Fruit fly (Drosophila melanogaster) whole organism, adult: Measurements from ENCODE around the gene Nph.

Experiments used
- CG11617 ChIP-seq: fragments of 200-800 bp; sonication (Bioruptor generic); optimal IDR thresholded peaks from 2 replicates; lab custom pipeline; 2017; ENCODE audit warnings: mild to moderate bottlenecking, missing biosample characterization, missing genetic modification reagents, missing genetic modification characterization
- CG12768 ChIP-seq: fragments of 200-800 bp; sonication (Bioruptor generic); optimal IDR thresholded peaks from 2 replicates; lab custom pipeline; 2017; ENCODE audit warnings: missing biosample characterization, missing genetic modification characterization, mild to moderate bottlenecking, moderate library complexity, missing genetic modification reagents
- CG14711 ChIP-seq: fragments of 200-800 bp; sonication (Bioruptor generic); optimal IDR thresholded peaks from 2 replicates; lab custom pipeline; 2018; ENCODE audit warnings: missing biosample characterization, mild to moderate bottlenecking, missing genetic modification characterization, moderate library complexity
- CG1620 ChIP-seq: fragments of 200-800 bp; sonication (Bioruptor generic); optimal IDR thresholded peaks from 2 replicates; lab custom pipeline; 2016; ENCODE audit warnings: missing biosample characterization, missing genetic modification characterization
- CG33017 ChIP-seq: fragments of 200-800 bp; sonication (Bioruptor generic); optimal IDR thresholded peaks from 2 replicates; lab custom pipeline; 2018; ENCODE audit warnings: missing biosample characterization, mild to moderate bottlenecking, missing genetic modification characterization, moderate library complexity
- CG5204 ChIP-seq: fragments of 200-800 bp; sonication (Bioruptor generic); optimal IDR thresholded peaks from 2 replicates; lab custom pipeline; 2016; ENCODE audit warnings: missing biosample characterization, missing genetic modification characterization
- CG7045 ChIP-seq: fragments of 200-800 bp; sonication (Bioruptor generic); optimal IDR thresholded peaks from 2 replicates; lab custom pipeline; 2017; ENCODE audit warnings: missing biosample characterization, mild to moderate bottlenecking, missing genetic modification characterization
- CG7101 ChIP-seq: fragments of 200-800 bp; sonication (Bioruptor generic); optimal IDR thresholded peaks from 2 replicates; lab custom pipeline; 2018; ENCODE audit warnings: missing biosample characterization, mild to moderate bottlenecking, missing genetic modification characterization, moderate library complexity
- Clk ChIP-seq: fragments of 200-800 bp; sonication (Bioruptor generic); optimal IDR thresholded peaks from 2 replicates; lab custom pipeline; 2017; ENCODE audit warnings: missing biosample characterization, missing genetic modification characterization
- Crg-1 ChIP-seq: fragments of 200-800 bp; sonication (Bioruptor generic); optimal IDR thresholded peaks from 2 replicates; lab custom pipeline; 2016; ENCODE audit warnings: missing biosample characterization, missing genetic modification characterization
- Hr96 ChIP-seq: fragments of 200-800 bp; sonication (Bioruptor generic); optimal IDR thresholded peaks from 2 replicates; lab custom pipeline; 2016; ENCODE audit warnings: missing biosample characterization, missing genetic modification characterization
- Mnt ChIP-seq: fragments of 200-800 bp; sonication (Bioruptor generic); optimal IDR thresholded peaks from 2 replicates; lab custom pipeline; 2016; ENCODE audit warnings: missing biosample characterization, mild to moderate bottlenecking, missing genetic modification characterization
- bab1 ChIP-seq: fragments of 200-800 bp; sonication (Bioruptor generic); optimal IDR thresholded peaks from 3 replicates; lab custom pipeline; 2019; ENCODE audit warnings: missing biosample characterization, mild to moderate bottlenecking, missing genetic modification characterization, moderate library complexity
- cic ChIP-seq: fragments of 200-800 bp; sonication (Bioruptor generic); optimal IDR thresholded peaks from 2 replicates; lab custom pipeline; 2017; ENCODE audit warnings: missing biosample characterization, mild to moderate bottlenecking, missing genetic modification characterization, moderate library complexity
- cnc ChIP-seq, 2 experiments: fragments of >200 bp; optimal IDR thresholded peaks; 2 replicates each; lab custom pipeline; 2017
- kay ChIP-seq: fragments of 200-800 bp; sonication (Bioruptor generic); peaks from one replicate; lab custom pipeline; 2016; ENCODE audit warnings: missing biosample characterization, missing genetic modification characterization, borderline replicate concordance
- ovo ChIP-seq: fragments of 200-800 bp; sonication (Bioruptor generic); optimal IDR thresholded peaks from 2 replicates; lab custom pipeline; 2016; ENCODE audit warnings: missing biosample characterization, missing genetic modification characterization
- pad ChIP-seq: fragments of 200-800 bp; sonication (Bioruptor generic); optimal IDR thresholded peaks from 3 replicates; lab custom pipeline; 2017; ENCODE audit warnings: missing biosample characterization, missing genetic modification characterization, mild to moderate bottlenecking, moderate library complexity, missing genetic modification reagents
- tj ChIP-seq: fragments of 200-800 bp; sonication (Bioruptor generic); optimal IDR thresholded peaks from 3 replicates; lab custom pipeline; 2017; ENCODE audit warnings: missing biosample characterization, mild to moderate bottlenecking, missing genetic modification characterization, moderate library complexity
- toe ChIP-seq: fragments of 200-800 bp; sonication (Bioruptor generic); optimal IDR thresholded peaks from 2 replicates; lab custom pipeline; 2016; ENCODE audit warnings: missing biosample characterization, missing genetic modification characterization

Gene Nph

DNA sequence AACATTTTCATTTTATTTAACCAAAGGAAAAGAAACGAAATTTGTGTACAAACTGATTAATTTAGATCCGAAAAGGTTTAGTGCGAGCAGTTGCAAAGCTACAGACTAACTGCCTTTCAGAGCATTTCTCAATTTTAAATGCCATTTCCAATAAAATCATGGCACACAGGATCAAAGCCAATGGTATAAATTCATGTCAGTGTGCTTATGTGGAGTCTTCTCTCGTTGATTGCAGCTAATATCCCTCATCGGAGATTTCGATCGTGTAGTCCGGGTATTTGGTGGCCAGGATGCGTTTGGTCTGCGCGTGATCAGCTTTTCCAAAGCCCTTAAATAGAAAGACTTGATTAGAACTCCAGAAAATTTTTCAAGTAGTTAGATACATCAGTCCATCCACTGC, 34.0 kb upstream of the Nph start, which contains the start of gene janB:
janB (minus strand) TSS at position 101 of the 400 bp plus-strand sequence.
- TF ChIP-seq toe (no peak), kay (no peak), cic (GFP tag; lab: Kevin White, UChicago) (no peak), Hr96 (GFP tag; lab: Kevin White, UChicago) (no peak), CG7101 (tag; lab: Kevin White, UChicago) (no peak), Clk (no peak), cnc (optimal IDR thresholded peaks at IDR 0.05; lab: Kevin White, UChicago) (no peak), bab1 (GFP tag; lab: Kevin White, UChicago) (no peak), CG7045 (GFP tag; lab: Kevin White, UChicago) (no peak), CG12768 (no peak), Crg-1 (GFP tag; lab: Kevin White, UChicago) (no peak), Mnt (GFP tag; lab: Kevin White, UChicago) (no peak), pad (GFP tag; lab: Kevin White, UChicago) (no peak), CG1620 (no peak), CG5204 (no peak), CG14711 (tag; lab: Kevin White, UChicago) (no peak), CG11617 (GFP tag; lab: Kevin White, UChicago) (no peak), tj (no peak)

DNA sequence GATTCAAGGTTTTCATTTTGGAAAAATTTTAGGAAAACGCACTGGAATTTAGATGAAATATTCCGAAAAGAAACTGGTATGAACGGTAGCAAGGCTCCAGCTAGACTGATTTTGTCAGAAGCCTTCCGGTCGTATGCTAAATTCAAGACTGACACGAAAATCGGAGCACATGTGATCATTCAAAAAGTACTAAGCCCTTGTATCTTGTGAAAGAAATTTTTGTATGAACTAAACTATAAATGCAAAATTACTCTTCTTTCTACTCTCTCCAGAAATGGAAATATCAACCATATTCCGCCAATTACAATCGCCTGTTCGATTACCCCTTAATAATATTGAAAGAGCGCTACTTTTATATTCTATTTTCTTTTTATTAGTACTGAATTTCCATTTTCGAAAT, 33.0 kb upstream of the Nph start, which contains the start of gene ocn:
ocn (minus strand) TSS at position 101 of the 400 bp plus-strand sequence.
- no peak for TF ChIP-seq Clk
- no peak for TF ChIP-seq CG5204
- no peak for TF ChIP-seq CG12768
- TF ChIP-seq toe = no peak

DNA sequence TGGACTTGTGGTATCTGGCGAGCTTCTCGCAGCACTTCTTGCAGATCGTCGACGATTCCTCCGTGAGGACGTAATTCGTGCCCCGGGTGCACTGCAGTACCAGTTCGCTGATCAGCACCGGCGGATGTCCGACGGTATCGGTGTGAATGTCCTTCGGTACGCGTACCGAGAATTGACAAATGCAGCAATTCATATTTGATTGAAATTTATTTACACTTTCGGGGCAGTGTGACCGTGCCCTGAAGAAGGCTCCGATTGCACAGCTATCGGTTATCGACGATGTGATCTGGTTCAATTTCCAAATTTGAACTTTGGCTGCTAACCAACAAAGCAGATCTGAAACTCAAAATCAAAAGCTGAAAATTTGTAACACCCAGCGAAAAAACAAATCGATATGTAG, 31.9 kb upstream of the Nph start, which contains the start of gene ZIPIC:
ZIPIC (minus strand) TSS at position 262 of the 400 bp plus-strand sequence.
- TF ChIP-seq kay (no peak), CG33017 (tag; lab: Kevin White, UChicago) (no peak), tj (no peak), CG7101 (tag; lab: Kevin White, UChicago) (no peak), Crg-1 (GFP tag; lab: Kevin White, UChicago) (no peak), cnc (optimal IDR thresholded peaks at IDR 0.05; lab: Kevin White, UChicago) (no peak), ovo (GFP tag; lab: Kevin White, UChicago) (no peak), CG14711 (tag; lab: Kevin White, UChicago) (no peak), CG5204 (no peak), CG7045 (GFP tag; lab: Kevin White, UChicago) (no peak), CG1620 (no peak), toe (no peak)

DNA sequence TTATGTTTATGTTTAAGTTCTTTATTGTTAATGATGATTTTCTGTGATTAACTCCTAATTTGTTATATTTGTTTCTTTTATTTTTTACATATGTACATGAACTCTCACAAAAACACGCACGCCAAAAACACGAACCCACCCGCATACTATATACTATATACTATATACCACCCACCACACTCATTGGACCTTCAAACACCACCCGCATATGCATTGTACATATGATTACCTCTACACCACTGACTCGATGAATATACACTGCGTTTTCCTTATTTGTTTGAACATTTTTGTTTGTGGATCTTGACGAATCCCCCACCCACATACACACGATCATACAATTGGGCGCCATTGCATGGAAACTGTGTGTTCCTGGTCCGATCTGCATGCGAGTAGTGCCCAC, 27.6 kb upstream of the Nph start:
- no peak for TF ChIP-seq kay
- no peak for TF ChIP-seq CG7045 (GFP tag; lab: Kevin White, UChicago)
- no peak for TF ChIP-seq tj
- TF ChIP-seq CG33017 (tag; lab: Kevin White, UChicago) = no peak
- no peak for TF ChIP-seq Crg-1 (GFP tag; lab: Kevin White, UChicago)
- TF ChIP-seq toe = no peak
- TF ChIP-seq cnc (optimal IDR thresholded peaks at IDR 0.05; lab: Kevin White, UChicago) = no peak
- TF ChIP-seq ovo (GFP tag; lab: Kevin White, UChicago) = no peak
- no peak for TF ChIP-seq CG11617 (GFP tag; lab: Kevin White, UChicago)
- no peak for TF ChIP-seq Hr96 (GFP tag; lab: Kevin White, UChicago)

DNA sequence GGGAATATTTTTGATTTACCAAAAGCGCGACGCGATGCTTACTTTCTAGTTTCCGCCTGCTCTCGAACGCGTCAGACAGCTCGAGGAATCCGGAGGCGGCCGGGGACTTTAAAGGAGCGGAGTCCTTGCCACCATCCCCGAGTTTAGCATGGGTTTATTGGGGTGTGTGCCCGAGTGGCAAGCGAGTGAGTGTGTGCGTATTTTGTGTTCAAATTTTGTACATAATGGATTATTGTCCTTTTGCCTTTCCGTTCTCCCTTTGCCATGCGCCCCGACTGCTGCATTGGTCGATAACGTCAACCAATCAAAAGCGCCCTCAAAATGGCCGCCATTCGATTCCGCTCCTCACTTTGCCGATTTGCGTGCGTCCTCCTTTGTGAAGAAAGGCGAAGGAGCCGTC, 25.4 kb upstream of the Nph start:
- TF ChIP-seq CG7101 (tag; lab: Kevin White, UChicago) (no peak), toe (no peak)

DNA sequence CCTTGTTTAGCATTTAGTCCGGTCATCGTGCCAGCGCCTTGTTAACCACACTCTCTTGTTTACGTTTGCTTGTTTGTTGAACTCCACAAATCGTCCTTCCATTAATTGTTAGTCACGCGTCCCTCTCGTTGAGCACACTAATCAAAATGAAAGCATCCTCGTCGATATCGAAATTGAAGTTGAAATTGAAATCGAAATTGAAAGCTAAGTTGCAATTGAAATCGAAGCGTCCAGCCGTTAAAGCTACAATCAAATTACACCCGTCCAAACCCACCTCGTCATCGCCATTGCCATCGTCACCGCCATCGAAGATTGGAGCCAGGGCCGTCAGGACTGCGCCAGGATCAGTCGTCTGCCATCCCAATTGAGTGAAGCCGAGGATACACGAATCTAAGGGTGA, 18.8 kb upstream of the Nph start:
- TF ChIP-seq toe = no peak
- no peak for TF ChIP-seq CG11617 (GFP tag; lab: Kevin White, UChicago)
- TF ChIP-seq CG7101 (tag; lab: Kevin White, UChicago) = no peak
- no peak for TF ChIP-seq Crg-1 (GFP tag; lab: Kevin White, UChicago)
- no peak for TF ChIP-seq bab1 (GFP tag; lab: Kevin White, UChicago)
- no peak for TF ChIP-seq Clk
- no peak for TF ChIP-seq CG33017 (tag; lab: Kevin White, UChicago)
- no peak for TF ChIP-seq kay
- no peak for TF ChIP-seq CG12768
- TF ChIP-seq Mnt (GFP tag; lab: Kevin White, UChicago) = no peak
- TF ChIP-seq cnc (optimal IDR thresholded peaks at IDR 0.05; lab: Kevin White, UChicago) = no peak
- TF ChIP-seq Hr96 (GFP tag; lab: Kevin White, UChicago) = no peak
- TF ChIP-seq CG14711 (tag; lab: Kevin White, UChicago) = no peak
- TF ChIP-seq cic (GFP tag; lab: Kevin White, UChicago) = no peak
- no peak for TF ChIP-seq tj
- no peak for TF ChIP-seq CG7045 (GFP tag; lab: Kevin White, UChicago)
- TF ChIP-seq pad (GFP tag; lab: Kevin White, UChicago) = no peak
- TF ChIP-seq CG1620 = no peak

- TF ChIP-seq CG11617 (GFP tag; lab: Kevin White, UChicago) (no peak), CG14711 (tag; lab: Kevin White, UChicago) (peak; percentile 57), Mnt (GFP tag; lab: Kevin White, UChicago) (peak; percentile 5)
These were observed 17.9 kb upstream of the Nph start, which contains the start of the genes RpS28a and Axn for dm6 chr3R:30022452-30023028. TSS of gene RpS28a (minus strand) at chr3R:30022648. TSS of gene Axn (plus strand) at chr3R:30022842.
